Fruit fly (Drosophila melanogaster): ENCODE data around the gene ttk.

The ttk gene

dm6 chr3R:31709769-31710168 is 3.9 kb upstream of the ttk start (continued):
- TF ChIP-seq CG34224 (GFP tag; IDR thresholded peaks at IDR 0.05; ENCODE audit: partially characterized antibody) (no peak), CG3838 (GFP tag; optimal IDR thresholded peaks at IDR 0.05) (no peak), ro (GFP tag; IDR thresholded peaks at IDR 0.05) (no peak), Hand (GFP tag; optimal IDR thresholded peaks at IDR 0.05) (no peak), Dek (tag; optimal IDR thresholded peaks at IDR 0.05) (no peak), Dad (GFP tag; optimal IDR thresholded peaks at IDR 0.05) (no peak), gem (tag; optimal IDR thresholded peaks at IDR 0.05) (peak; percentile 10), danr (GFP tag; IDR thresholded peaks at IDR 0.05) (no peak), Spps (tag; optimal IDR thresholded peaks at IDR 0.05) (no peak), sc (optimal IDR thresholded peaks at IDR 0.05) (no peak), sc (GFP tag; optimal IDR thresholded peaks at IDR 0.05) (no peak), CG2202 (tag; optimal IDR thresholded peaks at IDR 0.05) (no peak), Nf-YB (GFP tag; optimal IDR thresholded peaks at IDR 0.05) (no peak), oc (tag; optimal IDR thresholded peaks at IDR 0.05) (peak; percentile 25), sim (GFP tag; IDR thresholded peaks at IDR 0.05) (no peak), MESR4 (GFP tag; optimal IDR thresholded peaks at IDR 0.05) (no peak), Bdp1 (GFP tag; optimal IDR thresholded peaks at IDR 0.05) (no peak), Med (GFP tag) (peak; percentile 71), Atf3 (GFP tag; optimal IDR thresholded peaks at IDR 0.05) (peak; percentile 7), CG5953 (GFP tag; IDR thresholded peaks at IDR 0.05) (no peak), CkIIα-i1 (GFP tag; IDR thresholded peaks at IDR 0.05) (no peak), CG17912 (GFP tag; optimal IDR thresholded peaks at IDR 0.05) (no peak), Xbp1 (GFP tag; optimal IDR thresholded peaks at IDR 0.05) (no peak), sima (GFP tag; optimal IDR thresholded peaks at IDR 0.05) (no peak), CG30431 (GFP tag; optimal IDR thresholded peaks at IDR 0.05) (no peak), Bteb2 (GFP tag; optimal IDR thresholded peaks at IDR 0.05) (no peak), bigmax (GFP tag; optimal IDR thresholded peaks at IDR 0.05) (no peak), usp (GFP tag; optimal IDR thresholded peaks at IDR 0.05) (no peak), CG11504 (tag; optimal IDR thresholded peaks at IDR 0.05) (peak; percentile 24), E2f2 (GFP tag; IDR thresholded peaks at IDR 0.05) (no peak), cato (GFP tag; optimal IDR thresholded peaks at IDR 0.05; ENCODE audit: borderline replicate concordance) (no peak), CG1529 (GFP tag; optimal IDR thresholded peaks at IDR 0.05) (no peak), fd102C (GFP tag; optimal IDR thresholded peaks at IDR 0.05) (no peak), CG2875 (GFP tag; optimal IDR thresholded peaks at IDR 0.05) (no peak), Ets97D (GFP tag; optimal IDR thresholded peaks at IDR 0.05) (no peak), CG2678 (tag; optimal IDR thresholded peaks at IDR 0.05) (peak; percentile 21), dmrt99B (tag; optimal IDR thresholded peaks at IDR 0.05) (peak; percentile 37), zfh1 (GFP tag; IDR thresholded peaks at IDR 0.05) (no peak), sens (GFP tag) (peak; percentile 63), fd64A (GFP tag; optimal IDR thresholded peaks at IDR 0.05) (no peak), CG32532 (GFP tag; IDR thresholded peaks at IDR 0.05) (no peak), bsh (GFP tag; optimal IDR thresholded peaks at IDR 0.05) (peak in 1 of 2 experiments; percentile 24), CG31388 (GFP tag; optimal IDR thresholded peaks at IDR 0.05) (no peak), sr (GFP tag; IDR thresholded peaks at IDR 0.05) (peak; percentile 69; the same call in 1 of the 3 replicates), CG12236 (GFP tag; optimal IDR thresholded peaks at IDR 0.05) (no peak), Ada2b (GFP tag; IDR thresholded peaks at IDR 0.05) (0 out of 2 replicates have a peak, but pooled peaks have one; percentile 23), hb (GFP tag; IDR thresholded peaks at IDR 0.05; ENCODE audit: partially characterized antibody) (no peak), ato (GFP tag; IDR thresholded peaks at IDR 0.05; ENCODE audit: partially characterized antibody) (no peak), CG10462 (GFP tag; optimal IDR thresholded peaks at IDR 0.05) (no peak), Nf-YA (GFP tag; IDR thresholded peaks at IDR 0.05) (no peak), CG17361 (GFP tag; IDR thresholded peaks at IDR 0.05) (0 out of 3 replicates have a peak, but pooled peaks have one; percentile 24), Sox102F (GFP tag; optimal IDR thresholded peaks at IDR 0.05) (peak; percentile 12)

All from whole organism, embryonic.